Fruit fly (Drosophila melanogaster): ENCODE data around the gene spas.

The spas gene

DNA sequence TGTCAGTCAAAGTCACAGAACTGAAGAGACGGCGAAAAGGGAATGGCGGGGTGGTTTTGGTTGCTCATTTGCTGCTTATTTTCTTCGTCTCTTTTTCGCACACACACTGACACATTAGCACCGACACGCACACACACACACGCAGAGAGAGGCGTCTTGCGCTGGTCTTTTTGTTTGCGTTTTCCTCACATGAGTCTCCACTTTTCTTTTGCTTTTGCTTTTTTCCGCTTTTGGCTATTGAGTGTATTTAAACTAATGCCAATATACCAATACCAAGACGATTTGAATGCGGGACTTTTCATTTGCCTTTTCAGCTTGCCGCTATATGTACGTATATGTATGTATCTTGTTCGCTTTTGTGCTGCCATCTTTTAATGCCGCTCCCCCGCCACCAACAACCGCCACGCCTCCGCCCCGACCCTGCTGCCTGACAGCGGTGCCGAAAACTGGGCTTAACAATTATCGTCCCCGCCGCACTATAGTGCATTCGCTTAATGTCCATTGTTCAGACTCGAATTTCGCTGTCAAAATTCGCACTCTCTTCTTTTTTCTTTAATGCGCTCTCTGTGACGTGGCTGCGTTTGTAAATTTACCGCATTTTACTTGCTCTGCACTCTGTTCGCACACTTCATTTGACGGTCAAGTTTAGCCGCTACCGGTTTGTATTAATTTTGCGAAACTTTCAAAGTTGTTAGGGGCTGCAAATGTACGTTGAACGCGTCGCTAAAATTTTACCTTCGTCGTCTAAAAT lies 9.4 kb downstream of the spas start, which contains the start of gene CG5986:
Gene CG5986 (plus strand): TSS at position 565 of the 751 bp plus-strand sequence.
- TF ChIP-seq Sp1 (GFP tag; optimal IDR thresholded peaks at IDR 0.05) (peak; percentile 2), br (GFP tag; optimal IDR thresholded peaks at IDR 0.05) (no peak), woc (GFP tag; optimal IDR thresholded peaks at IDR 0.05) (no peak), Rel (GFP tag; optimal IDR thresholded peaks at IDR 0.05) (no peak), Rel (tag; optimal IDR thresholded peaks at IDR 0.05) (peak; percentile 84), N (GFP tag; optimal IDR thresholded peaks at IDR 0.05) (peak; percentile 18), jim (GFP tag; optimal IDR thresholded peaks at IDR 0.05) (peak; percentile 37), psq (GFP tag; optimal IDR thresholded peaks at IDR 0.05) (peak; percentile 94)

DNA sequence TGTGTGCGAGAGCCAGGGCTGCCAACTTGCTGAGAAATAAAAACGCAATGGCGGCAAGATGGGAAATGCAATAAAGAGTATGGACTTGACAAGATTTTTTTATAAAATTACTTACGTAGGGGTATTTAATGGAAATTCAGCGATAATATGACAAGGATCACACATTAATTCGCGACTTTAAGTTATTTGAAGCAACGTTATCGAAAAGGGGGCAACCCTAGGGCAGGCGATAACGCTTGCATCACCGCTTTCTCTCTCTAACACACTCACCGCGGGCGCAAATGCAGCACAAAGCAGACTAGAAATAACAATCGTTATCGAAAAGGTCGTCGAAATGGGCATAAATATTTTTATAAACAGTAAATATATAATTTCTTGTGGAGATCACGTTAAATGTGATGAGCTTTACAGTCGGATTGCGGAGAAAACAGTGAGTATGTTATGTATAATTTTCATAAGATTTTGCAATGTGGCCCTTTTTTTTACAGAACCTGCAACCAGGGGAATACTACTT lies 10.0 kb downstream of the spas start, which contains the start of gene Rox8:
Gene Rox8 (minus strand): TSS at position 268 of the 514 bp plus-strand sequence.
- TF ChIP-seq HLH106 (tag; optimal IDR thresholded peaks at IDR 0.05): peak; percentile 55
- peak; percentile 71 for TF ChIP-seq fru (GFP tag; optimal IDR thresholded peaks at IDR 0.05)
- TF ChIP-seq Mio (GFP tag; optimal IDR thresholded peaks at IDR 0.05): no peak
- TF ChIP-seq Abd-B (GFP tag; optimal IDR thresholded peaks at IDR 0.05): no peak
- peak; percentile 46 for TF ChIP-seq Hnf4 (GFP tag; optimal IDR thresholded peaks at IDR 0.05)
- TF ChIP-seq h (GFP tag; optimal IDR thresholded peaks at IDR 0.05): peak; percentile 55
- TF ChIP-seq Rel (GFP tag; optimal IDR thresholded peaks at IDR 0.05): no peak
- peak; percentile 51 for TF ChIP-seq Rel (tag; optimal IDR thresholded peaks at IDR 0.05)
- peak; percentile 52 for TF ChIP-seq woc (GFP tag; optimal IDR thresholded peaks at IDR 0.05)
- no peak for TF ChIP-seq CG32264 (GFP tag; optimal IDR thresholded peaks at IDR 0.05)
- TF ChIP-seq dl (GFP tag; optimal IDR thresholded peaks at IDR 0.05; ENCODE audit: insufficient read depth in 1 of 2, partially characterized antibody in 2 of 2): no peak
- TF ChIP-seq OdsH (GFP tag; optimal IDR thresholded peaks at IDR 0.05): peak; percentile 23
- TF ChIP-seq dsf (GFP tag; optimal IDR thresholded peaks at IDR 0.05; ENCODE audit: borderline replicate concordance): peak; percentile 21
- TF ChIP-seq psq (GFP tag; optimal IDR thresholded peaks at IDR 0.05): peak; percentile 96
- TF ChIP-seq ey (GFP tag; optimal IDR thresholded peaks at IDR 0.05): peak; percentile 30
- peak; percentile 63 for TF ChIP-seq Sp1 (GFP tag; optimal IDR thresholded peaks at IDR 0.05)
- TF ChIP-seq br (GFP tag; optimal IDR thresholded peaks at IDR 0.05): peak; percentile 55
- TF ChIP-seq rgr (GFP tag; optimal IDR thresholded peaks at IDR 0.05): peak; percentile 13
- peak in 1 of 2 experiments; percentile 55 for TF ChIP-seq foxo (GFP tag; optimal IDR thresholded peaks at IDR 0.05)
- TF ChIP-seq CG9705 (GFP tag; optimal IDR thresholded peaks at IDR 0.05): peak; percentile 17
- TF ChIP-seq dmrt93B (GFP tag; optimal IDR thresholded peaks at IDR 0.05): no peak

DNA sequence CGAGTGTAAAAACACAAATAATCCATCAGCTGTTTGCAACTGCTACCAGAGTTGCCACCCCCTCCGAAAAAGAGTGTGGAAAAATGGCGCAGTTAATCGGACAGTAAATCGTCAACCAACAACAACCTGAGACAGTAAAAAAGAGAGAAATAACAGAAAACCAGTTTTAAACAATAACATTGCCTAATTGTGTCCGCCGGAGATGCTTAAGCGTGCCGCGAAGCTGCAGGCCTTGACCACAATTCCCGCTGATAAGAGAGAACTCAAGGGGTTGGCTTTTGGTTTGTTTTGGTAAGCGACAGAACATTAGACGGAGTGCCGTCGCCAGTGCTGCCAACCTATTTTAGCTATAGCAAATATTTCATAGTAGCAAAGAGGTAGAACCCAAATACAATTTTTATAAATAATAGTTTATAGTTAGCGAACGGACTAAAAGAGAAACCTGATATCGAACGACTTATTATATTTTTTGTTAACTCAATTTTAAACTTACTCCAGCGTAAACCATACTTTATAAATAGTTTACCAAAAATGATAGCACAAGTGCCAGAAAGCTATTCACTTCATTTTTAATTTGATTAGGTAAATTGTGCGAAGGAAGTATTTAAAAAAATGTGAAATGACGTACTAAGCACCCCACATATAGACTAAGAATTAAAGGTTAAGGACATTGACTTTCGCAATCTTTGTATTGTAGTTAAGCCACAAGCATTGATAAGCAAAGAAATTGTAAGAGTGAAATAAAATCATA lies 12.8 kb downstream of the spas start, which contains the start of the genes Atg6 and Pisd:
Gene Atg6 (minus strand): TSS at position 93 of the 751 bp plus-strand sequence.
Gene Pisd (plus strand): TSS at position 94 of the 751 bp plus-strand sequence.
- TF ChIP-seq tai (GFP tag; optimal IDR thresholded peaks at IDR 0.05) (no peak), ey (GFP tag; optimal IDR thresholded peaks at IDR 0.05) (peak; percentile 33), Rel (GFP tag; optimal IDR thresholded peaks at IDR 0.05) (no peak), Rel (tag; optimal IDR thresholded peaks at IDR 0.05) (peak; percentile 54), Vsx2 (GFP tag; optimal IDR thresholded peaks at IDR 0.05; ENCODE audit: partially characterized antibody) (no peak), dl (GFP tag; optimal IDR thresholded peaks at IDR 0.05; ENCODE audit: insufficient read depth in 1 of 2, partially characterized antibody in 2 of 2) (no peak), Sp1 (GFP tag; optimal IDR thresholded peaks at IDR 0.05) (peak; percentile 44), foxo (GFP tag; optimal IDR thresholded peaks at IDR 0.05) (peak in 1 of 2 experiments; percentile 44), Myc (optimal IDR thresholded peaks at IDR 0.05) (peak; percentile 77), psq (GFP tag; optimal IDR thresholded peaks at IDR 0.05) (peak; percentile 26), fru (GFP tag; optimal IDR thresholded peaks at IDR 0.05) (peak; percentile 99), sage (GFP tag; optimal IDR thresholded peaks at IDR 0.05) (no peak), h (GFP tag; optimal IDR thresholded peaks at IDR 0.05) (peak; percentile 78), Hnf4 (GFP tag; optimal IDR thresholded peaks at IDR 0.05) (peak; percentile 33), br (GFP tag; optimal IDR thresholded peaks at IDR 0.05) (no peak), OdsH (GFP tag; optimal IDR thresholded peaks at IDR 0.05) (no peak), woc (GFP tag; optimal IDR thresholded peaks at IDR 0.05) (peak; percentile 66), HLH106 (tag; optimal IDR thresholded peaks at IDR 0.05) (peak; percentile 31), Dfd (GFP tag; optimal IDR thresholded peaks at IDR 0.05) (no peak), usp (GFP tag; optimal IDR thresholded peaks at IDR 0.05) (no peak), dmrt93B (GFP tag; optimal IDR thresholded peaks at IDR 0.05) (no peak), rgr (GFP tag; optimal IDR thresholded peaks at IDR 0.05) (peak; percentile 57), brk (GFP tag; optimal IDR thresholded peaks at IDR 0.05) (no peak), Hr78 (GFP tag; optimal IDR thresholded peaks at IDR 0.05) (no peak)

Measured in whole organism, wandering third instar larva.